Worm (Caenorhabditis elegans): ENCODE data around the gene C44H9.7.

- no peak for TF ChIP-seq hrde-1 (tag; optimal IDR thresholded peaks at IDR 0.05; ENCODE audit: borderline replicate concordance)
- no peak for TF ChIP-seq unc-62 (GFP tag; optimal IDR thresholded peaks at IDR 0.05)
- TF ChIP-seq lsy-27 (tag; optimal IDR thresholded peaks at IDR 0.05; ENCODE audit: borderline replicate concordance, insufficient read depth), result no peak
- no peak for TF ChIP-seq pbrm-1 (GFP tag; IDR thresholded peaks at IDR 0.05)
- no peak for TF ChIP-seq nfya-1 (tag; optimal IDR thresholded peaks at IDR 0.05; ENCODE audit: borderline replicate concordance, insufficient read depth)
These were observed 49.4 kb upstream of the C44H9.7 start, which contains the start of gene ttr-27 for ce11 chrV:12904054-12904453.
